Fruit fly (Drosophila melanogaster) whole organism, prepupa: ENCODE results near the gene Trs20.

Source experiments
- Blimp-1 ChIP-seq: fragments of 200-800 bp; sonication (Bioruptor generic); optimal IDR thresholded peaks from 3 replicates; lab custom pipeline; 2017; ENCODE audit warnings: missing biosample characterization, missing genetic modification characterization, mild to moderate bottlenecking, moderate library complexity, missing genetic modification reagents
- CG10631 ChIP-seq: fragments of 200-800 bp; sonication (Bioruptor generic); optimal IDR thresholded peaks from 2 replicates; lab custom pipeline; 2016; ENCODE audit warnings: missing biosample characterization, missing genetic modification characterization
- CG10669 ChIP-seq: fragments of 200-800 bp; sonication (Bioruptor generic); optimal IDR thresholded peaks from 3 replicates; lab custom pipeline; 2018; ENCODE audit warnings: missing biosample characterization, mild to moderate bottlenecking, missing genetic modification characterization, moderate library complexity
- CG11294 ChIP-seq: fragments of 200-800 bp; sonication (Bioruptor generic); IDR thresholded peaks from 2 replicates; pipeline ENCODE4 v1.3.6; 2022; ENCODE audit warnings: missing biosample characterization, missing genetic modification characterization
- CG11762 ChIP-seq: fragments of 200-800 bp; sonication (Bioruptor generic); optimal IDR thresholded peaks from 3 replicates; lab custom pipeline; 2016; ENCODE audit warnings: missing biosample characterization, missing genetic modification characterization; ENCODE audit not compliant: insufficient read depth
- CG11902 ChIP-seq: fragments of 200-800 bp; sonication (Bioruptor generic); optimal IDR thresholded peaks from 3 replicates; lab custom pipeline; 2016; ENCODE audit warnings: missing biosample characterization, missing genetic modification characterization
- CG15336 ChIP-seq: fragments of 200-800 bp; sonication (Bioruptor generic); IDR thresholded peaks from 2 replicates; pipeline ENCODE4 v1.3.6; 2022; ENCODE audit warnings: missing biosample characterization, missing genetic modification characterization
- CG1621 ChIP-seq: fragments of 200-800 bp; sonication (Bioruptor generic); optimal IDR thresholded peaks from 3 replicates; lab custom pipeline; 2018; ENCODE audit warnings: missing biosample characterization, mild to moderate bottlenecking, missing genetic modification characterization
- CG3032 ChIP-seq: fragments of 200-800 bp; optimal IDR thresholded peaks from 2 replicates; lab custom pipeline; 2019; ENCODE audit warnings: missing biosample characterization, mild to moderate bottlenecking, missing genetic modification characterization, moderate library complexity
- CG31627 ChIP-seq: fragments of 200-800 bp; sonication (Bioruptor generic); optimal IDR thresholded peaks from 3 replicates; lab custom pipeline; 2016; ENCODE audit warnings: missing biosample characterization, missing genetic modification characterization
- CG32006 ChIP-seq: fragments of 200-800 bp; sonication (Bioruptor generic); optimal IDR thresholded peaks from 3 replicates; lab custom pipeline; 2017; ENCODE audit warnings: missing biosample characterization, mild to moderate bottlenecking, missing genetic modification characterization
- CG34406 ChIP-seq: fragments of 200-800 bp; sonication (Bioruptor generic); optimal IDR thresholded peaks from 3 replicates; lab custom pipeline; 2016; ENCODE audit warnings: missing biosample characterization, missing genetic modification characterization
- CG4318 ChIP-seq: fragments of 200-800 bp; sonication (Bioruptor generic); optimal IDR thresholded peaks from 3 replicates; lab custom pipeline; 2017; ENCODE audit warnings: missing biosample characterization, mild to moderate bottlenecking, missing genetic modification characterization
- CG6163 ChIP-seq: fragments of 200-800 bp; sonication (Bioruptor generic); IDR thresholded peaks from 3 replicates; pipeline ENCODE4 v1.3.6; 2022; ENCODE audit warnings: missing biosample characterization, missing genetic modification characterization
- CG6276 ChIP-seq: fragments of 200-800 bp; sonication (Bioruptor generic); optimal IDR thresholded peaks from 2 replicates; lab custom pipeline; 2017; ENCODE audit warnings: missing biosample characterization, mild to moderate bottlenecking, missing genetic modification characterization
- CG6792 ChIP-seq: fragments of 200-800 bp; sonication (Bioruptor generic); optimal IDR thresholded peaks from 3 replicates; lab custom pipeline; 2016; ENCODE audit warnings: missing biosample characterization, missing genetic modification characterization
- CG6808 ChIP-seq: fragments of 200-800 bp; sonication (Bioruptor generic); optimal IDR thresholded peaks from 3 replicates; lab custom pipeline; 2017; ENCODE audit warnings: missing biosample characterization, missing genetic modification characterization, mild to moderate bottlenecking, moderate library complexity, missing genetic modification reagents
- CG6854 ChIP-seq: fragments of 200-800 bp; sonication (Bioruptor generic); optimal IDR thresholded peaks from 2 replicates; lab custom pipeline; 2017; ENCODE audit warnings: missing biosample characterization, mild to moderate bottlenecking, missing genetic modification characterization
- CG7368 ChIP-seq: fragments of 200-800 bp; sonication (Bioruptor generic); optimal IDR thresholded peaks from 3 replicates; lab custom pipeline; 2016; ENCODE audit warnings: missing biosample characterization, missing genetic modification characterization
- CG8319 ChIP-seq: fragments of 200-800 bp; sonication (Bioruptor generic); optimal IDR thresholded peaks from 3 replicates; lab custom pipeline; 2016; ENCODE audit warnings: missing biosample characterization, missing genetic modification characterization
- CG8632 ChIP-seq: fragments of 200-800 bp; sonication (Bioruptor generic); optimal IDR thresholded peaks from 3 replicates; lab custom pipeline; 2016; ENCODE audit warnings: missing biosample characterization, missing genetic modification characterization
- Eip75B ChIP-seq: fragments of 200-800 bp; sonication (Bioruptor generic); optimal IDR thresholded peaks from 3 replicates; lab custom pipeline; 2016; ENCODE audit warnings: missing biosample characterization, missing genetic modification characterization
- Ets21C ChIP-seq: fragments of 200-800 bp; sonication (Bioruptor generic); optimal IDR thresholded peaks from 3 replicates; lab custom pipeline; 2016; ENCODE audit warnings: missing biosample characterization, missing genetic modification characterization
- Ets96B ChIP-seq: fragments of 200-800 bp; optimal IDR thresholded peaks from 2 replicates; lab custom pipeline; 2019; ENCODE audit warnings: missing biosample characterization, mild to moderate bottlenecking, missing genetic modification characterization, moderate library complexity
- Gug ChIP-seq: fragments of 200-800 bp; sonication (Bioruptor generic); IDR thresholded peaks from 2 replicates; pipeline ENCODE4 v1.3.6; 2022; ENCODE audit warnings: missing biosample characterization, missing genetic modification characterization
- Hr38 ChIP-seq: sonication (Bioruptor generic); optimal IDR thresholded peaks from 2 replicates; lab custom pipeline; 2016; ENCODE audit warnings: missing biosample characterization, missing genetic modification characterization
- Hr39 ChIP-seq: fragments of 200-800 bp; sonication (Bioruptor generic); optimal IDR thresholded peaks from 2 replicates; lab custom pipeline; 2016; ENCODE audit warnings: missing biosample characterization, missing genetic modification characterization
- Hr4 ChIP-seq: fragments of 200-800 bp; sonication (Bioruptor generic); optimal IDR thresholded peaks from 3 replicates; lab custom pipeline; 2016; ENCODE audit warnings: missing biosample characterization, missing genetic modification characterization
- Met ChIP-seq: fragments of 200-800 bp; sonication (Bioruptor generic); optimal IDR thresholded peaks from 3 replicates; lab custom pipeline; 2016; ENCODE audit warnings: missing biosample characterization, missing genetic modification characterization
- OdsH ChIP-seq: fragments of 200-800 bp; sonication (Bioruptor generic); optimal IDR thresholded peaks from 3 replicates; lab custom pipeline; 2016; ENCODE audit warnings: missing biosample characterization, missing genetic modification characterization
- Smox ChIP-seq: fragments of 200-800 bp; sonication (Bioruptor generic); optimal IDR thresholded peaks from 3 replicates; lab custom pipeline; 2016; ENCODE audit warnings: missing biosample characterization, missing genetic modification characterization
- Sox102F ChIP-seq: fragments of 200-800 bp; sonication (Bioruptor generic); optimal IDR thresholded peaks from 2 replicates; lab custom pipeline; 2016; ENCODE audit warnings: missing biosample characterization, mild to moderate bottlenecking, missing genetic modification characterization
- acj6 ChIP-seq: fragments of 200-800 bp; sonication (Bioruptor generic); optimal IDR thresholded peaks from 3 replicates; lab custom pipeline; 2016; ENCODE audit warnings: missing biosample characterization, missing genetic modification characterization
- cyc ChIP-seq: fragments of 200-800 bp; sonication (Bioruptor generic); optimal IDR thresholded peaks from 3 replicates; lab custom pipeline; 2016; ENCODE audit warnings: missing biosample characterization, missing genetic modification characterization
- dac ChIP-seq: fragments of 200-800 bp; sonication (Bioruptor generic); optimal IDR thresholded peaks from 2 replicates; lab custom pipeline; 2017; ENCODE audit warnings: missing biosample characterization, mild to moderate bottlenecking, missing genetic modification characterization
- dsx ChIP-seq: fragments of 200-800 bp; optimal IDR thresholded peaks from 3 replicates; lab custom pipeline; 2019; ENCODE audit warnings: missing biosample characterization, mild to moderate bottlenecking, missing genetic modification characterization, moderate library complexity; ENCODE audit not compliant: poor library complexity, severe bottlenecking
- eg ChIP-seq: fragments of 200-800 bp; sonication (Bioruptor generic); IDR thresholded peaks from 3 replicates; pipeline ENCODE4 v1.3.6; 2022; ENCODE audit warnings: missing biosample characterization, missing genetic modification characterization
- fd59A ChIP-seq: fragments of 200-800 bp; sonication (Bioruptor generic); optimal IDR thresholded peaks from 2 replicates; lab custom pipeline; 2017; ENCODE audit warnings: missing biosample characterization, mild to moderate bottlenecking, missing genetic modification characterization, missing genetic modification reagents
- fd85E ChIP-seq: fragments of 200-800 bp; sonication (Bioruptor generic); optimal IDR thresholded peaks from 3 replicates; lab custom pipeline; 2016; ENCODE audit warnings: missing biosample characterization, missing genetic modification characterization
- lz ChIP-seq: fragments of 200-800 bp; sonication (Bioruptor generic); optimal IDR thresholded peaks from 3 replicates; lab custom pipeline; 2016; ENCODE audit warnings: missing biosample characterization, missing genetic modification characterization
- net ChIP-seq: fragments of 200-800 bp; sonication (Bioruptor generic); optimal IDR thresholded peaks from 3 replicates; lab custom pipeline; 2016; ENCODE audit warnings: missing biosample characterization, missing genetic modification characterization
- pdm3 ChIP-seq: fragments of 200-800 bp; sonication (Bioruptor generic); optimal IDR thresholded peaks from 3 replicates; lab custom pipeline; 2016; ENCODE audit warnings: missing biosample characterization, missing genetic modification characterization
- salr ChIP-seq, 2 experiments: fragments of 200-800 bp; sonication (Bioruptor generic); optimal IDR thresholded peaks; 3 replicates each; lab custom pipeline; 2016 to 2018; ENCODE audit warnings: missing biosample characterization in 2 of 2, missing genetic modification characterization in 2 of 2, mild to moderate bottlenecking in 1 of 2
- spab ChIP-seq: fragments of 200-800 bp; sonication (Bioruptor generic); optimal IDR thresholded peaks from 2 replicates; lab custom pipeline; 2017; ENCODE audit warnings: missing biosample characterization, mild to moderate bottlenecking, missing genetic modification characterization, missing genetic modification reagents
- ss ChIP-seq, 2 experiments: fragments of 200-800 bp; sonication (Bioruptor generic); optimal IDR thresholded peaks; 2 replicates in 1 of 2; 3 replicates in 1 of 2; lab custom pipeline; 2017 to 2018; ENCODE audit warnings: mild to moderate bottlenecking in 2 of 2, missing biosample characterization in 2 of 2, missing genetic modification characterization in 2 of 2, moderate library complexity in 1 of 2
- topi ChIP-seq: fragments of 200-800 bp; sonication (Bioruptor generic); optimal IDR thresholded peaks from 3 replicates; lab custom pipeline; 2016; ENCODE audit warnings: missing biosample characterization, missing genetic modification characterization
- vri ChIP-seq: fragments of 200-800 bp; sonication (Bioruptor generic); optimal IDR thresholded peaks from 3 replicates; lab custom pipeline; 2016; ENCODE audit warnings: missing biosample characterization, mild to moderate bottlenecking, missing genetic modification characterization

The Trs20 gene

DNA sequence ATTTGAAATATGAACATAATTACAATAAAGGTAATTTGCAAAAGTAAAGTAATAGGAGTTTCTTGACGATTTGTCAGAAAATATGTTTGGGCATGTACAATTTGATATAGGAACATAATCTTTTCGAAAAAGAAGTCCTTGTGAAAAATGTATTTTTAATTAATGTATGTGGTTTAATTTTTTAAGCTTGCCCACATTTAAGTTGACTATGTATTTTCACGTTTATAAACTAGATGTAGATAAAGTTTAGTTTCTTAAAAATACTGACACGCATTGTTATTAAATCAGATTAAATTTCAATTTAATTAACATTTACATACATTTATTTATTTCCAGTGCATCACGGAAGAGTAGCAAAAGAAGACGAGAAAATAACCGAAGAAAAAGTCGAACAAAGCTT, 45.1 kb upstream of the Trs20 start (continued):
- peak; percentile 29 for TF ChIP-seq CG11902 (GFP tag; lab: Kevin White, UChicago)
- peak; percentile 76 for TF ChIP-seq spab (GFP tag; lab: Kevin White, UChicago)
- peak; percentile 64 for TF ChIP-seq CG31627 (GFP tag; lab: Kevin White, UChicago)
- TF ChIP-seq Ets96B (tag; lab: Kevin White, UChicago) = peak; percentile 82
- peak; percentile 72 for TF ChIP-seq acj6 (GFP tag; lab: Kevin White, UChicago)
- peak; percentile 62 for TF ChIP-seq CG34406 (GFP tag; lab: Kevin White, UChicago)
- peak; percentile 79 for TF ChIP-seq CG3032 (tag; lab: Kevin White, UChicago)
- TF ChIP-seq, all 60 proteins: peak for 43

DNA sequence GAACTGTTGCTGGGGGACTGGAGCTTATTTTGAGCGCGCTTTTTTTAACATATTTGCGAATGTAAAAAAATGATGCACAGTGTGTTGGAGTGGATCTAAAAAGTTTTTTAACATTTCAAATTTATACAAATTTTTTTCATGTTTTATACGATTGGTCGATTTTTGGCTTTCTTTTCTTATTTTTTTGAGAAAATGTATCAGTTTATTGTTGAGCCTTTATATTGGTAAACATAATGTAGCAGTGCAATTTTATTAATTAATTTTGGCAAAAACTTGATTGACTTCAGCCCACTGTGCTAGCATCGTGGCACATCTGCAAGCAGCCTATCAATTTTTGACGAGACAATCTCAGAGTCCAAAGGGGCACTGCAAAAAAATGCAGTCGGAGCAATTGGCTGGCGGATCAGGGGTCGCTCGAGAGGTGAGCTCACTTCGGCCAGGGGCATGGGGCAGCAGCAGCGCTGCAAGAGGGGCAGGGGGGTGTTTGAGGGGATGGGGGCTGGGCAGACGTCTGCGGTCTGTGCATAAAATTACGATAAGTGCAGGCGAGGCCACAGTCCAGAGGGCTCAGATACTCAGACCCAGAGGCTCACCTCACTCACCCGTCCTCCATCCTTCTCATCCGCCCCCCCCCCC, 44.3 kb upstream of the Trs20 start:
- TF ChIP-seq net (GFP tag; lab: Kevin White, UChicago) = peak; percentile 86
- TF ChIP-seq Hr38 (GFP tag; lab: Kevin White, UChicago) = no peak
- peak; percentile 54 for TF ChIP-seq Blimp-1 (GFP tag; lab: Kevin White, UChicago)
- TF ChIP-seq CG6808 (GFP tag; lab: Kevin White, UChicago) = peak; percentile 82
- TF ChIP-seq acj6 (GFP tag; lab: Kevin White, UChicago) = peak; percentile 80
- peak; percentile 15 to 58 for TF ChIP-seq salr (GFP tag; optimal IDR thresholded peaks at IDR 0.05; lab: Kevin White, UChicago)
- TF ChIP-seq eg (GFP tag; lab: Robert Waterston, UW) = 0 out of 3 replicates have a peak, but pooled peaks have one; percentile 17
- peak; percentile 74 for TF ChIP-seq fd59A (GFP tag; lab: Kevin White, UChicago)
- TF ChIP-seq CG11902 (GFP tag; lab: Kevin White, UChicago) = peak; percentile 75
- TF ChIP-seq CG8632 (GFP tag; lab: Kevin White, UChicago) = peak; percentile 87
- TF ChIP-seq CG10669 (GFP tag; lab: Kevin White, UChicago) = peak; percentile 84
- TF ChIP-seq CG15336 = peak; percentile 58
- TF ChIP-seq spab (GFP tag; lab: Kevin White, UChicago) = peak; percentile 69
- peak; percentile 70 for TF ChIP-seq CG10631 (GFP tag; lab: Kevin White, UChicago)
- peak; percentile 80 for TF ChIP-seq cyc (GFP tag; lab: Kevin White, UChicago)
- TF ChIP-seq CG7368 (GFP tag; lab: Kevin White, UChicago) = peak; percentile 74
- TF ChIP-seq CG11762 (GFP tag; lab: Kevin White, UChicago) = peak; percentile 67
- peak; percentile 91 for TF ChIP-seq topi
- peak; percentile 60 for TF ChIP-seq CG1621 (tag; lab: Kevin White, UChicago)
- TF ChIP-seq lz (GFP tag; lab: Kevin White, UChicago) = peak; percentile 76
- TF ChIP-seq Ets21C = peak; percentile 73
- peak; percentile 68 for TF ChIP-seq vri (GFP tag; lab: Kevin White, UChicago)
- TF ChIP-seq CG6276 (GFP tag; lab: Kevin White, UChicago) = peak; percentile 6
- peak; percentile 13 for TF ChIP-seq CG6854 (GFP tag; lab: Kevin White, UChicago)
- TF ChIP-seq Gug (GFP tag; lab: Robert Waterston, UW) = peak; percentile 41
- peak; percentile 60 for TF ChIP-seq Hr4
- peak; percentile 52 for TF ChIP-seq fd85E (GFP tag; lab: Kevin White, UChicago)
- TF ChIP-seq Sox102F (GFP tag; lab: Kevin White, UChicago) = peak; percentile 87
- peak; percentile 87 for TF ChIP-seq Eip75B (GFP tag; lab: Kevin White, UChicago)
- TF ChIP-seq Hr39 = peak; percentile 73
- peak; percentile 89 for TF ChIP-seq Ets96B (tag; lab: Kevin White, UChicago)
- TF ChIP-seq dsx = peak; percentile 77
- no peak; the same call in 1 of the 2 replicates for TF ChIP-seq CG11294 (GFP tag; lab: Robert Waterston, UW)
- TF ChIP-seq CG6163 (GFP tag; lab: Robert Waterston, UW) = peak; percentile 85
- TF ChIP-seq CG32006 (GFP tag; lab: Kevin White, UChicago) = peak; percentile 49
- no peak for TF ChIP-seq dac
- peak; percentile 79 for TF ChIP-seq pdm3 (GFP tag; lab: Kevin White, UChicago)
- peak; percentile 12 for TF ChIP-seq CG4318 (GFP tag; lab: Kevin White, UChicago)
- peak; percentile 85 for TF ChIP-seq Smox
- peak; percentile 81 for TF ChIP-seq CG31627 (GFP tag; lab: Kevin White, UChicago)
- peak; percentile 90 for TF ChIP-seq Met (GFP tag; lab: Kevin White, UChicago)
- peak; percentile 86 for TF ChIP-seq CG6792 (GFP tag; lab: Kevin White, UChicago)
- TF ChIP-seq ss (GFP tag; optimal IDR thresholded peaks at IDR 0.05; lab: Kevin White, UChicago) = peak; percentile 76 to 84
- TF ChIP-seq CG3032 (tag; lab: Kevin White, UChicago) = peak; percentile 86
- peak; percentile 56 for TF ChIP-seq CG8319
- TF ChIP-seq OdsH = peak; percentile 80
